Fruit fly (Drosophila melanogaster): Measurements from ENCODE around the gene CG17834.

CG17834 gene

dm6 chr2L:8585027-8585701 is 56.2 kb downstream of the CG17834 start (continued):
- no peak for TF ChIP-seq sna (GFP tag; IDR thresholded peaks at IDR 0.05; ENCODE audit: partially characterized antibody)
- TF ChIP-seq CG9609 (GFP tag; optimal IDR thresholded peaks at IDR 0.05), result no peak
- TF ChIP-seq CG8388 (GFP tag; optimal IDR thresholded peaks at IDR 0.05), result no peak
- TF ChIP-seq eve (GFP tag; optimal IDR thresholded peaks at IDR 0.05), result peak in 1 of 2 experiments; percentile 51
- TF ChIP-seq CG2712 (tag; optimal IDR thresholded peaks at IDR 0.05), result no peak
- no peak for TF ChIP-seq inv (GFP tag; IDR thresholded peaks at IDR 0.05; ENCODE audit: partially characterized antibody)

- TF ChIP-seq HHEX (GFP tag; optimal IDR thresholded peaks at IDR 0.05) (no peak), Tbp (GFP tag; optimal IDR thresholded peaks at IDR 0.05) (no peak), CG17829 (tag; optimal IDR thresholded peaks at IDR 0.05) (no peak), Lpt (GFP tag; optimal IDR thresholded peaks at IDR 0.05) (no peak), hb (GFP tag; IDR thresholded peaks at IDR 0.05; ENCODE audit: partially characterized antibody) (no peak), her (GFP tag; optimal IDR thresholded peaks at IDR 0.05) (no peak), CG9797 (GFP tag; optimal IDR thresholded peaks at IDR 0.05) (no peak), CG17385 (GFP tag; optimal IDR thresholded peaks at IDR 0.05) (no peak), CG14667 (GFP tag; IDR thresholded peaks at IDR 0.05) (no peak), CG11723 (GFP tag; optimal IDR thresholded peaks at IDR 0.05) (no peak), sens-2 (GFP tag; IDR thresholded peaks at IDR 0.05) (no peak), lov (optimal IDR thresholded peaks at IDR 0.05) (no peak), lov (GFP tag; IDR thresholded peaks at IDR 0.05) (0 out of 3 replicates have a peak, but pooled peaks have one; percentile 25), CkIIα-i1 (GFP tag; IDR thresholded peaks at IDR 0.05) (no peak), CG2129 (GFP tag; IDR thresholded peaks at IDR 0.05; ENCODE audit: partially characterized antibody) (no peak), ase (GFP tag; IDR thresholded peaks at IDR 0.05) (no peak), CG10267 (tag; optimal IDR thresholded peaks at IDR 0.05) (no peak), CG30020 (tag; optimal IDR thresholded peaks at IDR 0.05) (no peak), NK7.1 (GFP tag; optimal IDR thresholded peaks at IDR 0.05) (no peak), pzg (GFP tag; optimal IDR thresholded peaks at IDR 0.05) (no peak), Atf6 (GFP tag; IDR thresholded peaks at IDR 0.05) (no peak), hth (optimal IDR thresholded peaks at IDR 0.05) (no peak), dpn (GFP tag; optimal IDR thresholded peaks at IDR 0.05) (no peak), pb (GFP tag; optimal IDR thresholded peaks at IDR 0.05) (no peak), CG43689 (GFP tag; IDR thresholded peaks at IDR 0.05) (no peak), Nf-YB (GFP tag; optimal IDR thresholded peaks at IDR 0.05) (peak; percentile 70), disco-r (GFP tag; optimal IDR thresholded peaks at IDR 0.05) (no peak), CG7745 (tag; optimal IDR thresholded peaks at IDR 0.05) (no peak), abd-A (tag; optimal IDR thresholded peaks at IDR 0.05) (peak; percentile 44), chinmo (GFP tag; IDR thresholded peaks at IDR 0.05; ENCODE audit: partially characterized antibody) (0 out of 4 replicates have a peak, but pooled peaks have one; percentile 15), Sin3A (optimal IDR thresholded peaks at IDR 0.05) (no peak), trh (GFP tag; optimal IDR thresholded peaks at IDR 0.05) (no peak), CG15601 (tag; optimal IDR thresholded peaks at IDR 0.05) (no peak), CG7372 (GFP tag; IDR thresholded peaks at IDR 0.05) (no peak), CG10979 (tag; optimal IDR thresholded peaks at IDR 0.05) (no peak), CG1832 (GFP tag; optimal IDR thresholded peaks at IDR 0.05) (peak; percentile 63), eyg (GFP tag; optimal IDR thresholded peaks at IDR 0.05) (no peak), Nf-YC (tag; optimal IDR thresholded peaks at IDR 0.05) (peak; percentile 72), Doc2 (GFP tag; IDR thresholded peaks at IDR 0.05) (no peak), CG2678 (tag; optimal IDR thresholded peaks at IDR 0.05) (no peak), shn (GFP tag; optimal IDR thresholded peaks at IDR 0.05) (no peak), Blimp-1 (GFP tag; optimal IDR thresholded peaks at IDR 0.05) (no peak), Adf1 (GFP tag; IDR thresholded peaks at IDR 0.05) (no peak), luna (GFP tag; optimal IDR thresholded peaks at IDR 0.05) (no peak)
These were observed 59.0 kb downstream of the CG17834 start for dm6 chr2L:8587911-8588310.
